Fruit fly (Drosophila melanogaster): ENCODE data around the gene scf.

Gene scf

dm6 chr3L:1334571-1335427 is 36.3 kb downstream of the scf start, which contains the start of the genes Hmbs and CG2211 (continued):
- TF ChIP-seq CG14050 (GFP tag; IDR thresholded peaks at IDR 0.05) (peak; percentile 72), sna (GFP tag; IDR thresholded peaks at IDR 0.05; ENCODE audit: partially characterized antibody) (no peak), CG8359 (GFP tag; optimal IDR thresholded peaks at IDR 0.05; ENCODE audit: borderline replicate concordance) (no peak), scrt (GFP tag; optimal IDR thresholded peaks at IDR 0.05) (peak; percentile 72), CG6254 (GFP tag; optimal IDR thresholded peaks at IDR 0.05) (peak; percentile 61), CG11456 (GFP tag; IDR thresholded peaks at IDR 0.05) (peak; percentile 87; the same call in 2 of the 3 replicates), pb (GFP tag; optimal IDR thresholded peaks at IDR 0.05) (peak; percentile 18), HLHmδ (GFP tag; optimal IDR thresholded peaks at IDR 0.05) (peak; percentile 65), kay (GFP tag; optimal IDR thresholded peaks at IDR 0.05) (peak; percentile 90), wek (GFP tag; optimal IDR thresholded peaks at IDR 0.05) (peak; percentile 28), CG1647 (GFP tag; optimal IDR thresholded peaks at IDR 0.05) (peak; percentile 81), zen (tag; optimal IDR thresholded peaks at IDR 0.05) (peak; percentile 87), D (optimal IDR thresholded peaks at IDR 0.05) (no peak), D (GFP tag; optimal IDR thresholded peaks at IDR 0.05) (peak; percentile 63), dan (GFP tag; IDR thresholded peaks at IDR 0.05) (peak; percentile 36; the same call in 1 of the 2 replicates), mam (GFP tag; optimal IDR thresholded peaks at IDR 0.05) (peak; percentile 91), CG43689 (GFP tag; IDR thresholded peaks at IDR 0.05) (no peak), CG11093 (GFP tag; IDR thresholded peaks at IDR 0.05) (peak; percentile 76; the same call in 2 of the 3 replicates), vnd (GFP tag; IDR thresholded peaks at IDR 0.05; ENCODE audit: partially characterized antibody) (no peak), Bteb2 (GFP tag; optimal IDR thresholded peaks at IDR 0.05) (peak; percentile 83), CG1832 (GFP tag; optimal IDR thresholded peaks at IDR 0.05) (no peak), Lhr (GFP tag; optimal IDR thresholded peaks at IDR 0.05) (peak; percentile 80), Kr (GFP tag; optimal IDR thresholded peaks at IDR 0.05) (no peak), crc (GFP tag; optimal IDR thresholded peaks at IDR 0.05) (peak; percentile 76), Ssrp (tag; optimal IDR thresholded peaks at IDR 0.05) (peak; percentile 77), Xbp1 (GFP tag; optimal IDR thresholded peaks at IDR 0.05) (peak; percentile 91), HmgZ (tag; optimal IDR thresholded peaks at IDR 0.05) (peak; percentile 96), CG34376 (GFP tag; optimal IDR thresholded peaks at IDR 0.05) (peak; percentile 71), CG2678 (tag; optimal IDR thresholded peaks at IDR 0.05) (peak; percentile 89), ftz-f1 (GFP tag; optimal IDR thresholded peaks at IDR 0.05) (peak; percentile 68), CG1602 (GFP tag; optimal IDR thresholded peaks at IDR 0.05) (peak; percentile 88), Mrtf (GFP tag; IDR thresholded peaks at IDR 0.05) (peak; percentile 86), CG12659 (GFP tag; optimal IDR thresholded peaks at IDR 0.05) (peak; percentile 94), cato (GFP tag; optimal IDR thresholded peaks at IDR 0.05; ENCODE audit: borderline replicate concordance) (peak; percentile 74), D19B (GFP tag; optimal IDR thresholded peaks at IDR 0.05) (peak; percentile 63), Fer1 (GFP tag; optimal IDR thresholded peaks at IDR 0.05) (peak; percentile 88), schlank (tag; optimal IDR thresholded peaks at IDR 0.05) (peak; percentile 33), eyg (GFP tag; optimal IDR thresholded peaks at IDR 0.05) (peak; percentile 75), YL-1 (GFP tag; optimal IDR thresholded peaks at IDR 0.05) (peak; percentile 57), CG15696 (tag; optimal IDR thresholded peaks at IDR 0.05) (peak; percentile 92), cwo (GFP tag; optimal IDR thresholded peaks at IDR 0.05) (peak; percentile 78), CG10267 (tag; optimal IDR thresholded peaks at IDR 0.05) (peak; percentile 88), tx (GFP tag; optimal IDR thresholded peaks at IDR 0.05) (peak; percentile 87), CG18619 (GFP tag; optimal IDR thresholded peaks at IDR 0.05) (peak; percentile 68), CG12942 (GFP tag; optimal IDR thresholded peaks at IDR 0.05) (peak; percentile 90), CG16813 (GFP tag; IDR thresholded peaks at IDR 0.05; ENCODE audit: partially characterized antibody) (peak; percentile 54), CG8765 (GFP tag; IDR thresholded peaks at IDR 0.05) (peak; percentile 70), Atf6 (GFP tag; IDR thresholded peaks at IDR 0.05) (peak; percentile 88)
